Worm (Caenorhabditis elegans): ENCODE data around the gene F07A11.4.
A peak's percentile ranks its signal among the peaks of the same experiment; 100 is the strongest.

Gene F07A11.4

DNA sequence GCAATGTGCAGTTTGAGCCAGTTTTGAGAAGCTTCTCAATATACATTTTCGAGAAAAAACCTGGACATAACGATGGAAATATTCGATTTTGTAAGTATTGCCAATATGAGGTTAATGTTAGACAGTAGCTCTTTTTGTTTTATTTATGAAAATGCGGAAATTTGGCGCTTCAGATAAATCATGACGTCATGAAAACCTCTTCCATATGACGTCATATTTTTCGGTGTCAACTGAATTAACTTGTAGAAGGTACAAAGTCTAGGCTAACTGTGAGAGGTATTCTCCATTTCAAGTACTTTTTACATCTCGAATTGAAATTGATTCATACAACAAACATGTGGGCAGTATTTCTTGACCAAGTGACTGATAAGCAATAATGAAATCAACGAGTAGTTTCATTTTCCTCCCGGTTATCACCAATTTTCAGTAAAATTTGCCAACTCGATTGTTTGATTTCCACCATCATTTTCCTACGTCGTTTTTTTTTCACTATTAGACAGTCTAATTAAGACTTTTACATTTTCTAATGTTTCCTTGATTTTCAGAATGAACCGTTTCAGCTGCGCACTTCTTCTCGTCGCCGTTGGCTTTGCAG, 29.5 kb upstream of the F07A11.4 start, which contains the start of gene F54D5.3:
F54D5.3 (plus strand) TSS at position 546 of the 595 bp plus-strand sequence.
- no peak for TF ChIP-seq hlh-6 (tag; optimal IDR thresholded peaks at IDR 0.05)
- TF ChIP-seq dmd-4 (tag; optimal IDR thresholded peaks at IDR 0.05; ENCODE audit: borderline replicate concordance), result no peak
- TF ChIP-seq rnt-1 (tag; optimal IDR thresholded peaks at IDR 0.05), result no peak
- TF ChIP-seq K09A11.1 (tag; optimal IDR thresholded peaks at IDR 0.05; ENCODE audit: insufficient read depth), result no peak
- TF ChIP-seq elt-4 (tag; optimal IDR thresholded peaks at IDR 0.05), result no peak

DNA sequence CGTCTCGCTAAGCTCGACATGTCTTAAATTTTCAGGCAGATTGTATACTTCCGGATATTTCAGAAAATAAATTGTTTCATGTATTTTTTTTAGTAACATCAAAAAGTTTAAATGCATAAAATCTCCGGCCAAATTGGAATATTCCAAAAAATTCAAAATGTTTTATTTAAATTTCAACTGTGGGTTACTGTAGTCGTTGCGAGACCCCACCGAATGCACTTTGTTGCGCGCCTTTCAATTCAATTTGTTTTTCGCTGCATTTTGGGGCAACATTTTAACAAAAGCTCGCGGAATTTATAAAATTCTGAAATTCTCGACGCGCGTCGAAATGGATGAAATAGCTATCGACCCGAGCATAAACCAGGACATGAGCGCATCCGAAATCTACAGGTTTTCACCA, 27.9 kb upstream of the F07A11.4 start, which contains the start of gene F54D5.2:
F54D5.2 (plus strand) TSS at position 237 of the 400 bp plus-strand sequence.
- TF ChIP-seq nhr-232 (tag; optimal IDR thresholded peaks at IDR 0.05) (no peak), pha-4 (tag; optimal IDR thresholded peaks at IDR 0.05) (no peak), ceh-24 (tag; optimal IDR thresholded peaks at IDR 0.05) (no peak), K09A11.1 (tag; optimal IDR thresholded peaks at IDR 0.05; ENCODE audit: insufficient read depth) (no peak), lin-11 (tag; optimal IDR thresholded peaks at IDR 0.05) (no peak), ceh-6 (GFP tag; optimal IDR thresholded peaks at IDR 0.05) (no peak), ets-4 (tag; optimal IDR thresholded peaks at IDR 0.05) (no peak), fkh-6 (tag; optimal IDR thresholded peaks at IDR 0.05) (no peak)

DNA sequence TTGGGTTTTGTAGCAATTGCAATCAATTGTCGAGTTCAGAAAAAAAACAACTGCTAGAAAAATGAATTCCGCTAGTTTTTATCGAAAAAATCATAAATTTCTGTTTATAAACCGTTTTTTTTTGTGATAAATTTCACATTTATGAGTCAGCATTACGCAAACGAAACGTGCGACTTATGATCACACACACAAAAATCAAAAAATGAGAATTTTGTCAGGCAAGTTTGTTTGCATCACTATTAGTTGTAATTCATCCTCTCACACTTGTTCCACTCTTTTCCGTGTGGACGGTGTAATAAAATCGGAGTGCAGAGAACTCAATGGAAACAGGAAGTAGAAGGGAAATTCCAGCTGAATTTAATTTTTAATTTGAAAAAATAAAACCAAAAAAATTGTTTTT, 23.4 kb upstream of the F07A11.4 start, which contains the start of gene pcs-1:
pcs-1 (minus strand) TSS at position 344 of the 400 bp plus-strand sequence.
- TF ChIP-seq dve-1 (tag; optimal IDR thresholded peaks at IDR 0.05) (no peak), nfya-1 (tag; optimal IDR thresholded peaks at IDR 0.05) (no peak), npax-4 (tag; optimal IDR thresholded peaks at IDR 0.05) (no peak), pqm-1 (tag; optimal IDR thresholded peaks at IDR 0.05) (no peak), sdc-2 (tag; optimal IDR thresholded peaks at IDR 0.05) (no peak), ceh-19 (GFP tag; optimal IDR thresholded peaks at IDR 0.05) (no peak), pag-3 (tag; optimal IDR thresholded peaks at IDR 0.05; ENCODE audit: borderline replicate concordance) (no peak), tbx-2 (tag; optimal IDR thresholded peaks at IDR 0.05) (no peak), ztf-16 (tag; optimal IDR thresholded peaks at IDR 0.05) (no peak)

DNA sequence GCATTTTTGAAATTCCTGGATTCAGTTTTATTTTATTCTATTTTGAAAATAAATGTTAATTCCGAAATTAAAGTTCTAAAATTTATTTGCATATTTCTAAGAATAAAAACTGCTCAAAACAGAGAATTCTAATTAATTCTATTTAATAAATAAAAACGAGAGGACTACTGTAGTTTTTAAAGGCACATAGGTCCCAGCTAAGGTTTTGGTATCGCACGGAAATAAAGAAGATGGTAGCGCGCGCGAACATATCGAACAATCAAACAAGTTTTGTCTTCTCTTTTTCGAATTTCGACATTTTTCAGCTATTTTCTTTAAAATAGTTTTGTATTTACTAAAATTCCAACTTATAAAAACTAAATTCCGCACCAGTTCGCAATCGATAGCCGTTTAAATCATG, 22.9 kb upstream of the F07A11.4 start:
- no peak for TF ChIP-seq pag-3 (tag; optimal IDR thresholded peaks at IDR 0.05; ENCODE audit: borderline replicate concordance)
- TF ChIP-seq ceh-48 (tag; optimal IDR thresholded peaks at IDR 0.05), result no peak
- no peak for TF ChIP-seq elt-2 (tag; optimal IDR thresholded peaks at IDR 0.05)
- TF ChIP-seq nfya-1 (tag; optimal IDR thresholded peaks at IDR 0.05), result no peak
- no peak for TF ChIP-seq unc-86 (tag; optimal IDR thresholded peaks at IDR 0.05)
- no peak for TF ChIP-seq C38D4.7 (GFP tag; optimal IDR thresholded peaks at IDR 0.05)
- no peak for TF ChIP-seq hlh-6 (tag; optimal IDR thresholded peaks at IDR 0.05)
- no peak for TF ChIP-seq sdc-2 (tag; optimal IDR thresholded peaks at IDR 0.05)
- no peak for TF ChIP-seq odd-2 (tag; optimal IDR thresholded peaks at IDR 0.05)
- TF ChIP-seq tbx-7 (tag; optimal IDR thresholded peaks at IDR 0.05), result no peak
- TF ChIP-seq hlh-8 (tag; optimal IDR thresholded peaks at IDR 0.05), result no peak
- TF ChIP-seq ceh-9 (tag; optimal IDR thresholded peaks at IDR 0.05), result no peak
- no peak for TF ChIP-seq T23F11.4 (GFP tag; optimal IDR thresholded peaks at IDR 0.05)
- no peak for TF ChIP-seq rnt-1 (tag; optimal IDR thresholded peaks at IDR 0.05)
- TF ChIP-seq eyg-1 (tag; optimal IDR thresholded peaks at IDR 0.05), result no peak
- TF ChIP-seq ceh-24 (tag; optimal IDR thresholded peaks at IDR 0.05), result no peak
- no peak for TF ChIP-seq pat-9 (tag; optimal IDR thresholded peaks at IDR 0.05)
- no peak for TF ChIP-seq F13H6.1 (tag; optimal IDR thresholded peaks at IDR 0.05)
- no peak for TF ChIP-seq hlh-30 (tag; optimal IDR thresholded peaks at IDR 0.05; ENCODE audit: insufficient read depth)

DNA sequence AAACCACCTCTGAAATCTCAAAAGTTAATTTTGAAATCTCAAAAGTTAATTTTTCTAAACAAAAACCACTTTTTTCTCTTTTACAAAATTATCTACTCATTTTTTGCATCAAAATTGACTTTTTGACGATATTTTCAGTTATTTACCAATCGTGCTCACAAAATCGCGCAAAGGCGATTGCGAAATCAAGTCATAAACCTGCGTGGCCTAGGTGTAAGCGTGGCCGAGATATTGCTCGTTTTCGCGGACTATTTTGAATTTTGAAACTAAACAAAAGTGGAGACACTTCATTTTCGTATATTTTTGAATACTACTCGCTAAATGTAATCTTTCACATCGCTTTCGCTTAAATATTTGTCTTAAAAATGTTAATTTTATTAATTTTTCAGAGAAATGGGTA, 22.5 kb upstream of the F07A11.4 start, which contains the start of gene smc-6:
smc-6 (plus strand) TSS at position 390 of the 400 bp plus-strand sequence.
- TF ChIP-seq ceh-31 (tag; optimal IDR thresholded peaks at IDR 0.05), result peak; percentile 39
- TF ChIP-seq dve-1 (tag; optimal IDR thresholded peaks at IDR 0.05), result no peak
- TF ChIP-seq unc-42 (tag; optimal IDR thresholded peaks at IDR 0.05), result peak; percentile 4
- peak; percentile 14 for TF ChIP-seq ceh-2 (tag; optimal IDR thresholded peaks at IDR 0.05)
- no peak for TF ChIP-seq ceh-48 (tag; optimal IDR thresholded peaks at IDR 0.05)
- TF ChIP-seq C08G9.2 (tag; optimal IDR thresholded peaks at IDR 0.05), result peak; percentile 20
- TF ChIP-seq fkh-6 (tag; optimal IDR thresholded peaks at IDR 0.05), result no peak
- no peak for TF ChIP-seq zip-5 (tag; optimal IDR thresholded peaks at IDR 0.05)
- no peak for TF ChIP-seq lin-11 (tag; optimal IDR thresholded peaks at IDR 0.05)
